Worm (Caenorhabditis elegans) whole organism, mixed stage, embryonic: Measurements from ENCODE around the gene W09H1.4.

Experiments used
- ceh-83 ChIP-seq: fragments of 200-800 bp; sonication (Bioruptor generic); optimal IDR thresholded peaks from 2 replicates; lab custom pipeline; 2018; ENCODE audit warnings: mild to moderate bottlenecking, missing genetic modification characterization, missing compliant biosample characterization
- elt-3 ChIP-seq: fragments of 150-350 bp; optimal IDR thresholded peaks from 2 replicates; lab custom pipeline; 2014; ENCODE audit warnings: missing biosample characterization, missing genetic modification characterization
- ham-2 ChIP-seq: fragments of 200-800 bp; sonication (Bioruptor generic); optimal IDR thresholded peaks from 2 replicates; lab custom pipeline; 2018; ENCODE audit warnings: mild to moderate bottlenecking, missing genetic modification characterization, missing compliant biosample characterization
- lin-13 ChIP-seq: fragments of 150-350 bp; optimal IDR thresholded peaks from 2 replicates; lab custom pipeline; 2014; ENCODE audit warnings: missing biosample characterization, missing genetic modification characterization
- lin-32 ChIP-seq: fragments of 200-800 bp; sonication (Bioruptor generic); optimal IDR thresholded peaks from 2 replicates; lab custom pipeline; 2018; ENCODE audit warnings: mild to moderate bottlenecking, missing genetic modification characterization, missing compliant biosample characterization
- nhr-12 ChIP-seq: fragments of 150-350 bp; optimal IDR thresholded peaks from 2 replicates; lab custom pipeline; 2014; ENCODE audit warnings: missing biosample characterization, missing genetic modification characterization
- nhr-237 ChIP-seq: fragments of 150-350 bp; optimal IDR thresholded peaks from 2 replicates; lab custom pipeline; 2014; ENCODE audit warnings: missing biosample characterization, missing genetic modification characterization
- nhr-28 ChIP-seq: fragments of 150-350 bp; optimal IDR thresholded peaks from 2 replicates; lab custom pipeline; 2014; ENCODE audit warnings: missing biosample characterization, missing genetic modification characterization
- nhr-76 ChIP-seq: sonication (generic microtip); optimal IDR thresholded peaks from 2 replicates; lab custom pipeline; 2017; ENCODE audit warnings: missing biosample characterization, missing genetic modification characterization
- snpc-4 ChIP-seq: fragments of 150-350 bp; optimal IDR thresholded peaks from 2 replicates; lab custom pipeline; 2014; ENCODE audit warnings: missing biosample characterization, missing genetic modification characterization
- sptf-1 ChIP-seq: sonication (generic microtip); optimal IDR thresholded peaks from 2 replicates; lab custom pipeline; 2017; ENCODE audit warnings: mild to moderate bottlenecking, missing genetic modification characterization, moderate library complexity, missing compliant biosample characterization

ce11 chrII:13145204-13145603 is 38.1 kb upstream of the W09H1.4 start, which contains the start of gene mltn-1:
- TF ChIP-seq nhr-28 (tag; lab: Kevin White, UChicago) = no peak
- no peak for TF ChIP-seq elt-3 (tag; lab: Kevin White, UChicago)
- TF ChIP-seq ceh-83 = no peak
- TF ChIP-seq nhr-12 (tag; lab: Kevin White, UChicago) = no peak
- no peak for TF ChIP-seq nhr-237 (tag; lab: Kevin White, UChicago)
- TF ChIP-seq nhr-76 = no peak
- TF ChIP-seq snpc-4 (tag; lab: Kevin White, UChicago) = no peak
- no peak for TF ChIP-seq sptf-1 (tag; lab: Kevin White, UChicago)
- TF ChIP-seq ham-2 (GFP tag; lab: Kevin White, UChicago) = no peak
- TF ChIP-seq lin-13 (tag; lab: Kevin White, UChicago) = no peak
- no peak for TF ChIP-seq lin-32 (GFP tag; lab: Kevin White, UChicago)
